Fruit fly (Drosophila melanogaster): Measurements from ENCODE around the gene CG12523.
A peak's percentile ranks its signal among the peaks of the same experiment; 100 is the strongest.

The CG12523 gene

dm6 chr3L:10837869-10838783 lies 37.1 kb downstream of the CG12523 start (continued):
- peak; percentile 37 for TF ChIP-seq CG9727 (GFP tag; optimal IDR thresholded peaks at IDR 0.05)
- TF ChIP-seq schlank (tag; optimal IDR thresholded peaks at IDR 0.05) = no peak
- TF ChIP-seq CG17802 (tag; optimal IDR thresholded peaks at IDR 0.05) = no peak
- peak; percentile 78 for TF ChIP-seq CG15269 (tag; optimal IDR thresholded peaks at IDR 0.05)
- TF ChIP-seq hbn (GFP tag; IDR thresholded peaks at IDR 0.05; ENCODE audit: partially characterized antibody) = no peak
- peak; percentile 56 for TF ChIP-seq lbe (GFP tag; optimal IDR thresholded peaks at IDR 0.05)
- TF ChIP-seq CG2875 (GFP tag; optimal IDR thresholded peaks at IDR 0.05) = no peak
- TF ChIP-seq sna (GFP tag; IDR thresholded peaks at IDR 0.05; ENCODE audit: partially characterized antibody) = no peak
- peak; percentile 29 for TF ChIP-seq oc (tag; optimal IDR thresholded peaks at IDR 0.05)
- TF ChIP-seq CG34376 (GFP tag; optimal IDR thresholded peaks at IDR 0.05) = no peak
- TF ChIP-seq CG2120 (GFP tag; optimal IDR thresholded peaks at IDR 0.05) = peak; percentile 68
- peak; percentile 22 for TF ChIP-seq CG1602 (GFP tag; optimal IDR thresholded peaks at IDR 0.05)
- TF ChIP-seq CG4360 (GFP tag; IDR thresholded peaks at IDR 0.05) = no peak
- peak; percentile 25; the same call in 1 of the 2 replicates for TF ChIP-seq CG14667 (GFP tag; IDR thresholded peaks at IDR 0.05)
- TF ChIP-seq CHES-1-like (GFP tag; optimal IDR thresholded peaks at IDR 0.05) = peak; percentile 10
- no peak for TF ChIP-seq sc (optimal IDR thresholded peaks at IDR 0.05)
- peak; percentile 23 for TF ChIP-seq sc (GFP tag; optimal IDR thresholded peaks at IDR 0.05)
- TF ChIP-seq CG4707 (GFP tag; optimal IDR thresholded peaks at IDR 0.05) = no peak
- peak; percentile 58; the same call in 1 of the 2 replicates for TF ChIP-seq ranshi (GFP tag; IDR thresholded peaks at IDR 0.05)
- TF ChIP-seq hkb (optimal IDR thresholded peaks at IDR 0.05) = no peak
- peak; percentile 72 for TF ChIP-seq hkb (GFP tag; IDR thresholded peaks at IDR 0.05)
- TF ChIP-seq cato (GFP tag; optimal IDR thresholded peaks at IDR 0.05; ENCODE audit: borderline replicate concordance) = peak; percentile 57
- TF ChIP-seq Chrac-16 (GFP tag; optimal IDR thresholded peaks at IDR 0.05) = peak; percentile 37
- TF ChIP-seq ash1 (GFP tag; optimal IDR thresholded peaks at IDR 0.05) = no peak
- peak; percentile 4 to 77 for TF ChIP-seq bsh (GFP tag; optimal IDR thresholded peaks at IDR 0.05)
- TF ChIP-seq CG1529 (GFP tag; optimal IDR thresholded peaks at IDR 0.05) = no peak
- no peak for TF ChIP-seq CG8290 (GFP tag; optimal IDR thresholded peaks at IDR 0.05)
- TF ChIP-seq CG8290 (tag; optimal IDR thresholded peaks at IDR 0.05) = peak in 1 of 2 experiments; percentile 46
- TF ChIP-seq CG6254 (GFP tag; optimal IDR thresholded peaks at IDR 0.05) = no peak
- no peak for TF ChIP-seq gt (GFP tag; IDR thresholded peaks at IDR 0.05)
- TF ChIP-seq CG12659 (GFP tag; optimal IDR thresholded peaks at IDR 0.05) = peak; percentile 58
- TF ChIP-seq CG7745 (tag; optimal IDR thresholded peaks at IDR 0.05) = no peak
- TF ChIP-seq CG2202 (tag; optimal IDR thresholded peaks at IDR 0.05) = no peak
- TF ChIP-seq her (GFP tag; optimal IDR thresholded peaks at IDR 0.05) = peak; percentile 24
- peak; percentile 81 for TF ChIP-seq dmrt99B (tag; optimal IDR thresholded peaks at IDR 0.05)
- no peak for TF ChIP-seq Sin3A (optimal IDR thresholded peaks at IDR 0.05)
- TF ChIP-seq Dip3 (GFP tag; optimal IDR thresholded peaks at IDR 0.05) = peak; percentile 18
- TF ChIP-seq CG7987 (GFP tag; optimal IDR thresholded peaks at IDR 0.05) = no peak
- peak; percentile 70; the same call in 2 of the 3 replicates for TF ChIP-seq Mrtf (GFP tag; IDR thresholded peaks at IDR 0.05)
- peak; percentile 56 for TF ChIP-seq Mad (GFP tag; optimal IDR thresholded peaks at IDR 0.05)
- TF ChIP-seq CG14050 (GFP tag; IDR thresholded peaks at IDR 0.05) = peak; percentile 71; the same call in 2 of the 3 replicates
- TF ChIP-seq MBD-R2 (GFP tag; IDR thresholded peaks at IDR 0.05) = peak; percentile 29; the same call in 1 of the 2 replicates
- TF ChIP-seq prd (optimal IDR thresholded peaks at IDR 0.05) = no peak
- TF ChIP-seq prd (GFP tag; IDR thresholded peaks at IDR 0.05) = peak; percentile 77
- peak; percentile 43 for TF ChIP-seq CG9817 (tag; optimal IDR thresholded peaks at IDR 0.05)
- TF ChIP-seq CG1233 (GFP tag; optimal IDR thresholded peaks at IDR 0.05) = peak; percentile 48
- TF ChIP-seq NC2α (GFP tag; optimal IDR thresholded peaks at IDR 0.05) = no peak
- TF ChIP-seq CG11093 (GFP tag; IDR thresholded peaks at IDR 0.05) = no peak
- no peak for TF ChIP-seq CG3407 (GFP tag; optimal IDR thresholded peaks at IDR 0.05)
- peak; percentile 68 for TF ChIP-seq CG6689 (GFP tag; IDR thresholded peaks at IDR 0.05)
